Worm (Caenorhabditis elegans) whole organism, young adult: ENCODE results near the gene K07E8.7.

Experiments
- F23B12.7 ChIP-seq: sonication (generic microtip); optimal IDR thresholded peaks from 2 replicates; lab custom pipeline; 2017; ENCODE audit warnings: missing genetic modification characterization, mild to moderate bottlenecking, missing compliant biosample characterization, antibody characterized with exemption, moderate library complexity; ENCODE audit not compliant: insufficient read depth
- F49E8.2 ChIP-seq: sonication (generic microtip); optimal IDR thresholded peaks from 3 replicates; lab custom pipeline; 2017; ENCODE audit warnings: missing genetic modification characterization, mild to moderate bottlenecking, missing compliant biosample characterization, antibody characterized with exemption, moderate library complexity; ENCODE audit not compliant: insufficient read depth
- T07F8.4 ChIP-seq: sonication (generic microtip); optimal IDR thresholded peaks from 2 replicates; lab custom pipeline; 2016; ENCODE audit warnings: mild to moderate bottlenecking, missing genetic modification characterization, moderate library complexity, missing compliant biosample characterization
- Y53G8AR.9 ChIP-seq: fragments of 200-800 bp; sonication (Bioruptor generic); conservative IDR thresholded peaks from 2 replicates; pipeline ENCODE4 v1.3.6; 2022; ENCODE audit warnings: missing genetic modification reagents, missing genetic modification characterization, missing compliant biosample characterization
- madf-10 ChIP-seq: sonication (generic microtip); optimal IDR thresholded peaks from 2 replicates; lab custom pipeline; 2016; ENCODE audit warnings: mild to moderate bottlenecking, missing genetic modification characterization, missing compliant biosample characterization
- tbp1 ChIP-seq: fragments of 200-800 bp; sonication (Bioruptor generic); optimal IDR thresholded peaks from 2 replicates; lab custom pipeline; 2018; ENCODE audit warnings: mild to moderate bottlenecking, missing genetic modification characterization, missing compliant biosample characterization
- unc-62 ChIP-seq: fragments of 150-350 bp; optimal IDR thresholded peaks from 2 replicates; lab custom pipeline; 2014; ENCODE audit warnings: missing biosample characterization, missing genetic modification reagents, missing genetic modification characterization
- ztf-3 ChIP-seq: fragments of 200-800 bp; sonication (Bioruptor generic); optimal IDR thresholded peaks from 2 replicates; lab custom pipeline; 2018; ENCODE audit warnings: mild to moderate bottlenecking, missing genetic modification characterization, missing compliant biosample characterization

- TF ChIP-seq Y53G8AR.9 (GFP tag; lab: Robert Waterston, UW) (no peak), tbp1 (GFP tag; lab: Kevin White, UChicago) (no peak), madf-10 (tag; lab: Kevin White, UChicago) (no peak), unc-62 (GFP tag; lab: Kevin White, UChicago) (no peak), T07F8.4 (tag; lab: Kevin White, UChicago) (no peak), F49E8.2 (tag; lab: Kevin White, UChicago) (no peak), F23B12.7 (no peak), ztf-3 (no peak)
Observed at ce11 chrII:601305-601704, 48.9 kb downstream of the K07E8.7 start.
